Worm (Caenorhabditis elegans): ENCODE data around the gene Y113G7A.12.

ce11 chrV:20097164-20097563, 45.2 kb upstream of the Y113G7A.12 start:
- TF ChIP-seq nhr-11 (tag; optimal IDR thresholded peaks at IDR 0.05) (no peak), mab-5 (tag; optimal IDR thresholded peaks at IDR 0.05) (no peak), snpc-4 (tag; optimal IDR thresholded peaks at IDR 0.05) (no peak), elt-3 (tag; optimal IDR thresholded peaks at IDR 0.05) (no peak)

Measured in whole organism, L2 larva.